Worm (Caenorhabditis elegans) whole organism, L2 larva: ENCODE data around the gene czw-1.

Experiments used
- ZK546.5 ChIP-seq: sonication (generic microtip); optimal IDR thresholded peaks from 2 replicates; lab custom pipeline; 2017; ENCODE audit warnings: missing biosample characterization, missing genetic modification characterization
- ceh-16 ChIP-seq: fragments of 150-350 bp; optimal IDR thresholded peaks from 2 replicates; lab custom pipeline; 2014; ENCODE audit warnings: missing biosample characterization, missing genetic modification characterization
- ceh-82 ChIP-seq: fragments of 150-350 bp; optimal IDR thresholded peaks from 2 replicates; lab custom pipeline; 2014; ENCODE audit warnings: missing biosample characterization, missing genetic modification characterization
- elt-3 ChIP-seq: sonication (generic microtip); optimal IDR thresholded peaks from 2 replicates; lab custom pipeline; 2017; ENCODE audit warnings: missing biosample characterization, missing genetic modification characterization

- TF ChIP-seq elt-3 (no peak), ZK546.5 (tag; lab: Kevin White, UChicago) (no peak), ceh-82 (no peak), ceh-16 (tag; lab: Kevin White, UChicago) (no peak)
These were observed 19.4 kb downstream of the czw-1 start, which contains the start of gene C49H3.12 for ce11 chrIV:7927218-7927617.
